Worm (Caenorhabditis elegans) whole organism, L4 larva: Measurements from ENCODE around the gene uvs-1.

Experiments used
- F37D6.2 ChIP-seq: sonication (generic microtip); optimal IDR thresholded peaks from 2 replicates; lab custom pipeline; 2016; ENCODE audit warnings: mild to moderate bottlenecking, missing genetic modification characterization, missing compliant biosample characterization
- F44E2.7 ChIP-seq: fragments of 200-800 bp; sonication (Bioruptor generic); IDR thresholded peaks from 2 replicates; pipeline ENCODE4 v2.1.2; 2022; ENCODE audit warnings: missing genetic modification characterization, missing compliant biosample characterization
- F49E8.2 ChIP-seq: sonication (generic microtip); optimal IDR thresholded peaks from 2 replicates; lab custom pipeline; 2016; ENCODE audit warnings: missing compliant biosample characterization, mild to moderate bottlenecking, missing genetic modification characterization, borderline replicate concordance
- Y105C5A.15 ChIP-seq: fragments of 200-800 bp; sonication (Bioruptor generic); IDR thresholded peaks from 2 replicates; pipeline ENCODE4 v1.3.6; 2022; ENCODE audit warnings: missing genetic modification characterization, missing compliant biosample characterization
- aly-2 ChIP-seq: sonication (generic microtip); optimal IDR thresholded peaks from 2 replicates; lab custom pipeline; 2018; ENCODE audit warnings: missing biosample characterization, missing genetic modification characterization
- attf-4 ChIP-seq: sonication (generic microtip); optimal IDR thresholded peaks from 3 replicates; lab custom pipeline; 2017; ENCODE audit warnings: missing biosample characterization, missing genetic modification characterization
- ceh-32 ChIP-seq: sonication (generic microtip); optimal IDR thresholded peaks from 2 replicates; lab custom pipeline; 2016; ENCODE audit warnings: mild to moderate bottlenecking, missing genetic modification characterization, missing compliant biosample characterization; ENCODE audit not compliant: poor library complexity
- cey-2 ChIP-seq: sonication (generic microtip); optimal IDR thresholded peaks from 3 replicates; lab custom pipeline; 2017; ENCODE audit warnings: missing genetic modification characterization, mild to moderate bottlenecking, missing compliant biosample characterization, antibody characterized with exemption, borderline replicate concordance; ENCODE audit not compliant: insufficient read depth
- daf-16 ChIP-seq, 3 experiments: sonication (generic microtip); optimal IDR thresholded peaks; 2 replicates each; lab custom pipeline; 2016 to 2017; ENCODE audit warnings: missing genetic modification characterization in 3 of 3, missing genetic modification reagents in 3 of 3, mild to moderate bottlenecking in 2 of 3, missing compliant biosample characterization in 2 of 3, missing biosample characterization in 1 of 3, moderate library complexity in 1 of 3
- dmd-8 ChIP-seq: fragments of 200-800 bp; sonication (Bioruptor generic); IDR thresholded peaks from 2 replicates; pipeline ENCODE4 v1.3.6; 2022; ENCODE audit warnings: missing genetic modification characterization, missing compliant biosample characterization
- hlh-11 ChIP-seq: fragments of 200-800 bp; sonication (Bioruptor generic); optimal IDR thresholded peaks from 2 replicates; lab custom pipeline; 2018; ENCODE audit warnings: mild to moderate bottlenecking, missing genetic modification characterization, missing compliant biosample characterization
- lin-29 ChIP-seq: fragments of 200-800 bp; sonication (Bioruptor generic); IDR thresholded peaks from 2 replicates; pipeline ENCODE4 v1.3.6; 2022; ENCODE audit warnings: missing genetic modification reagents, missing genetic modification characterization, missing compliant biosample characterization
- mdt-29 ChIP-seq: fragments of 200-800 bp; sonication (Bioruptor generic); IDR thresholded peaks from 2 replicates; pipeline ENCODE4 v1.3.6; 2022; ENCODE audit warnings: missing genetic modification reagents, missing genetic modification characterization, missing compliant biosample characterization
- mep-1 ChIP-seq: fragments of 150-350 bp; sonication (generic microtip); optimal IDR thresholded peaks from 3 replicates; lab custom pipeline; 2014; ENCODE audit warnings: missing biosample characterization, missing genetic modification characterization
- nhr-102 ChIP-seq: sonication (generic microtip); optimal IDR thresholded peaks from 2 replicates; lab custom pipeline; 2016; ENCODE audit warnings: mild to moderate bottlenecking, missing genetic modification characterization, moderate library complexity, missing compliant biosample characterization
- nhr-11 ChIP-seq: fragments of 150-350 bp; optimal IDR thresholded peaks from 2 replicates; lab custom pipeline; 2014; ENCODE audit warnings: missing biosample characterization, missing genetic modification characterization
- nhr-111 ChIP-seq: fragments of 200-800 bp; sonication (Bioruptor generic); optimal IDR thresholded peaks from 2 replicates; lab custom pipeline; 2018; ENCODE audit warnings: mild to moderate bottlenecking, missing genetic modification characterization, missing compliant biosample characterization
- nhr-76 ChIP-seq: fragments of 150-350 bp; optimal IDR thresholded peaks from 2 replicates; lab custom pipeline; 2014; ENCODE audit warnings: missing biosample characterization, missing genetic modification characterization
- nhr-77 ChIP-seq: fragments of 150-350 bp; optimal IDR thresholded peaks from 2 replicates; lab custom pipeline; 2014; ENCODE audit warnings: missing biosample characterization, missing genetic modification characterization
- pqm-1 ChIP-seq: sonication (generic microtip); optimal IDR thresholded peaks from 2 replicates; lab custom pipeline; 2017; ENCODE audit warnings: missing biosample characterization, missing genetic modification characterization
- rbr-2 ChIP-seq: sonication (generic microtip); optimal IDR thresholded peaks from 2 replicates; lab custom pipeline; 2016; ENCODE audit warnings: missing genotype, missing genetic modification characterization, missing compliant biosample characterization
- saeg-2 ChIP-seq: fragments of 200-800 bp; sonication (Bioruptor generic); IDR thresholded peaks from 2 replicates; pipeline ENCODE4 v1.3.6; 2022; ENCODE audit warnings: missing genetic modification reagents, missing genetic modification characterization, missing compliant biosample characterization
- snpc-1.2 ChIP-seq: fragments of 200-800 bp; sonication (Bioruptor generic); IDR thresholded peaks from 2 replicates; pipeline ENCODE4 v1.3.6; 2022; ENCODE audit warnings: missing genetic modification reagents, missing genetic modification characterization, missing compliant biosample characterization
- snpc-4 ChIP-seq: fragments of 150-350 bp; optimal IDR thresholded peaks from 2 replicates; lab custom pipeline; 2014; ENCODE audit warnings: missing biosample characterization, missing genetic modification characterization
- spr-3 ChIP-seq: fragments of 200-800 bp; sonication (Bioruptor generic); optimal IDR thresholded peaks from 2 replicates; lab custom pipeline; 2018; ENCODE audit warnings: mild to moderate bottlenecking, missing genetic modification characterization, missing compliant biosample characterization
- tag-97 ChIP-seq: fragments of 200-800 bp; sonication (Bioruptor generic); IDR thresholded peaks from 2 replicates; pipeline ENCODE4 v1.3.6; 2022; ENCODE audit warnings: missing genetic modification characterization, missing compliant biosample characterization
- unc-39 ChIP-seq: sonication (generic microtip); optimal IDR thresholded peaks from 2 replicates; lab custom pipeline; 2017; ENCODE audit warnings: missing biosample characterization, missing genetic modification characterization
- zfp-2 ChIP-seq: sonication (generic microtip); optimal IDR thresholded peaks from 2 replicates; lab custom pipeline; 2016; ENCODE audit warnings: mild to moderate bottlenecking, missing genetic modification characterization, missing compliant biosample characterization
- zip-11 ChIP-seq: fragments of 200-800 bp; sonication (Bioruptor generic); IDR thresholded peaks from 2 replicates; pipeline ENCODE4 v1.3.6; 2022; ENCODE audit warnings: missing genetic modification characterization, missing compliant biosample characterization
- ztf-7 ChIP-seq: fragments of 150-350 bp; optimal IDR thresholded peaks from 2 replicates; lab custom pipeline; 2014; ENCODE audit warnings: missing biosample characterization, missing genetic modification characterization

Gene uvs-1

ce11 chrV:7759270-7759669 is 44.7 kb downstream of the uvs-1 start (continued):
- TF ChIP-seq zfp-2 (tag; lab: Kevin White, UChicago) (no peak), mdt-29 (GFP tag; lab: Robert Waterston, UW) (no peak), F49E8.2 (no peak), snpc-1.2 (GFP tag; lab: Robert Waterston, UW) (no peak), F37D6.2 (no peak), tag-97 (no peak), saeg-2 (GFP tag; lab: Robert Waterston, UW) (no peak), nhr-77 (no peak)

ce11 chrV:7755991-7756390 is 48.0 kb downstream of the uvs-1 start:
- TF ChIP-seq daf-16 (GFP tag; optimal IDR thresholded peaks at IDR 0.05; lab: Kevin White, UChicago) (no peak), daf-16 (tag; optimal IDR thresholded peaks at IDR 0.05; lab: Kevin White, UChicago) (peak; percentile 56), snpc-4 (tag; lab: Kevin White, UChicago) (no peak), cey-2 (no peak), hlh-11 (tag; lab: Kevin White, UChicago) (no peak), mep-1 (tag; lab: Kevin White, UChicago) (no peak), nhr-111 (GFP tag; lab: Kevin White, UChicago) (no peak), pqm-1 (peak; percentile 38)
- TF ChIP-seq, all 104 proteins: peak for 2

ce11 chrV:7754557-7754956 is 49.5 kb downstream of the uvs-1 start, which contains the start of gene T05B11.4:
Gene T05B11.4, minus strand, starts transcription at chrV:7754657.
- TF ChIP-seq unc-39 (tag; lab: Kevin White, UChicago) (no peak), saeg-2 (GFP tag; lab: Robert Waterston, UW) (no peak), ceh-32 (tag; lab: Kevin White, UChicago) (no peak), rbr-2 (tag; lab: Kevin White, UChicago) (no peak), lin-29 (GFP tag; lab: Robert Waterston, UW) (no peak), nhr-76 (tag; lab: Kevin White, UChicago) (no peak), nhr-11 (tag; lab: Kevin White, UChicago) (no peak), spr-3 (no peak), zip-11 (no peak), F44E2.7 (GFP tag; lab: Robert Waterston, UW) (no peak), ztf-7 (tag; lab: Kevin White, UChicago) (no peak), snpc-4 (tag; lab: Kevin White, UChicago) (no peak), F37D6.2 (no peak), Y105C5A.15 (GFP tag; lab: Robert Waterston, UW) (no peak), attf-4 (tag; lab: Kevin White, UChicago) (no peak), dmd-8 (no peak), aly-2 (no peak), snpc-1.2 (GFP tag; lab: Robert Waterston, UW) (no peak), nhr-102 (tag; lab: Kevin White, UChicago) (no peak)
